Fruit fly (Drosophila melanogaster): ENCODE results near the gene Pfdn4.

Gene Pfdn4

DNA sequence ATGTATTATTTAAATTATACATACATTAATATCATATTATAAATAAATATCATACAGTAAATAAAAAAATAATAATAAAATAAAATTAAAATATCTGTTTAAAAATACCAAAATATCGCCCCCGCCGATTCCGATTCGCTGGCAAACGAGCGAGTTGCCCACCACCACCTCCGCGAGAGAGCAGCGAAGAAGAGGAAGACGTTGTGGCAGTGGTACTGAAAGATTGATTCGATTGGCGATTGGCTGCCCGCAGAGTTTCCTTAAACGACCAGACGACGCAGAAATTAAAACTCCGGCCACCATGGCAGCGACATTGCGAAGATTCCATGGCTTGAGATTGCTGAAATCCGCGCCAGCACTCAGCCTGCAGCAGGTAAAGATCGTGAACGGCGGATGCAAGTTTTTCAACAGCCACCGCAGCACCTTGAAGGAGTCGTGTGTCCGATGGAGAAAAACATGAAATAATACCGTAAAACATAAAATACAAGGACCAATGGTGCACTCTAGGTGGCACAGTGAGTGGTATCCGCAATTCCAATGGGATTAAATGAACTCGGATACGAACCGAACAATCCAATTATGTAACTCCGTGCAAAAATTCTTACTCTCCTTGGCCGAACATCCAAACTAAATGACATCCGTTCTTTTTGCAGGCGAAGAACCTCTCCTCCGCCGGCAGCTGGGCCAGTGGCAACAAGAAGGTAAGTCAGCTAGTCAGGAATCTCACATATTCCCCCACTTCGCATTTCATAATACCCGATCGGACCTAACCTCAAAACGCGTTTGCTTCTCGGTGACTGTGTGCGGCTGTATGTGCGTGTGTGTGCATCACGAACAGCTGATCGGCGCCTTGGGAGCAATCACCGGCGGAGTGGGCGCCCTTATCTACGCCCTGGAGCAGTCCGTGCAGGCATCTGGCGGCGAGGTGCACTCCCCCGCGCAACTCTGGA lies 7.5 kb downstream of the Pfdn4 start, which contains the start of gene Cyt-c1 (continued):
- no peak for TF ChIP-seq CG8281 (tag; optimal IDR thresholded peaks at IDR 0.05)
- TF ChIP-seq CG4707 (GFP tag; optimal IDR thresholded peaks at IDR 0.05) = no peak
- TF ChIP-seq grn (GFP tag; optimal IDR thresholded peaks at IDR 0.05) = peak; percentile 23
- no peak for TF ChIP-seq dmrt11E (tag; optimal IDR thresholded peaks at IDR 0.05)
- no peak for TF ChIP-seq Myb (GFP tag; optimal IDR thresholded peaks at IDR 0.05)
- TF ChIP-seq CG6654 (GFP tag; optimal IDR thresholded peaks at IDR 0.05) = no peak
- no peak for TF ChIP-seq slou (GFP tag; optimal IDR thresholded peaks at IDR 0.05)
- no peak for TF ChIP-seq lmd (GFP tag; IDR thresholded peaks at IDR 0.05)
- no peak for TF ChIP-seq exex (tag; optimal IDR thresholded peaks at IDR 0.05)
- no peak for TF ChIP-seq CG12299 (tag; optimal IDR thresholded peaks at IDR 0.05)
- no peak for TF ChIP-seq NC2β (GFP tag; optimal IDR thresholded peaks at IDR 0.05)
- TF ChIP-seq CG14860 (GFP tag; IDR thresholded peaks at IDR 0.05; ENCODE audit: partially characterized antibody) = no peak
- peak; percentile 47; the same call in 1 of the 2 replicates for TF ChIP-seq hbn (GFP tag; IDR thresholded peaks at IDR 0.05; ENCODE audit: partially characterized antibody)
- TF ChIP-seq CG11085 (GFP tag; IDR thresholded peaks at IDR 0.05) = no peak
- TF ChIP-seq CG5180 (GFP tag; optimal IDR thresholded peaks at IDR 0.05) = no peak
- TF ChIP-seq sna (GFP tag; IDR thresholded peaks at IDR 0.05; ENCODE audit: partially characterized antibody) = no peak
- no peak for TF ChIP-seq E2f1 (GFP tag; IDR thresholded peaks at IDR 0.05)
- no peak for TF ChIP-seq bab2 (GFP tag; optimal IDR thresholded peaks at IDR 0.05)
- TF ChIP-seq ken (GFP tag; IDR thresholded peaks at IDR 0.05) = no peak
- TF ChIP-seq gem (tag; optimal IDR thresholded peaks at IDR 0.05) = no peak
- no peak for TF ChIP-seq slp2 (GFP tag; optimal IDR thresholded peaks at IDR 0.05)
- TF ChIP-seq CG7745 (tag; optimal IDR thresholded peaks at IDR 0.05) = no peak
- peak; percentile 53 for TF ChIP-seq CG4617 (GFP tag; optimal IDR thresholded peaks at IDR 0.05; ENCODE audit: borderline replicate concordance)
- no peak for TF ChIP-seq CG18011 (GFP tag; optimal IDR thresholded peaks at IDR 0.05)
- TF ChIP-seq Atf3 (GFP tag; optimal IDR thresholded peaks at IDR 0.05) = no peak
- no peak for TF ChIP-seq danr (GFP tag; IDR thresholded peaks at IDR 0.05)
- TF ChIP-seq Drgx (GFP tag; IDR thresholded peaks at IDR 0.05) = no peak
- TF ChIP-seq CG31388 (GFP tag; optimal IDR thresholded peaks at IDR 0.05) = no peak
- no peak for TF ChIP-seq usp (GFP tag; optimal IDR thresholded peaks at IDR 0.05)
- TF ChIP-seq crp (GFP tag; optimal IDR thresholded peaks at IDR 0.05) = peak in 1 of 2 experiments; percentile 80
- no peak for TF ChIP-seq CG10366 (GFP tag; IDR thresholded peaks at IDR 0.05)
- TF ChIP-seq CG11093 (GFP tag; IDR thresholded peaks at IDR 0.05) = no peak
- no peak for TF ChIP-seq CG4730 (GFP tag; IDR thresholded peaks at IDR 0.05)
- no peak for TF ChIP-seq CG9817 (tag; optimal IDR thresholded peaks at IDR 0.05)
- TF ChIP-seq Lim3 (GFP tag; IDR thresholded peaks at IDR 0.05) = no peak
- 0 out of 2 replicates have a peak, but pooled peaks have one; percentile 11 for TF ChIP-seq E2f2 (GFP tag; IDR thresholded peaks at IDR 0.05)
- no peak for TF ChIP-seq CG17802 (tag; optimal IDR thresholded peaks at IDR 0.05)
- no peak for TF ChIP-seq CG15696 (tag; optimal IDR thresholded peaks at IDR 0.05)
- no peak for TF ChIP-seq CG5953 (GFP tag; IDR thresholded peaks at IDR 0.05)
- TF ChIP-seq CG8359 (GFP tag; optimal IDR thresholded peaks at IDR 0.05; ENCODE audit: borderline replicate concordance) = no peak
- no peak for TF ChIP-seq tll (GFP tag; optimal IDR thresholded peaks at IDR 0.05)
- TF ChIP-seq dati (GFP tag; IDR thresholded peaks at IDR 0.05) = no peak
- TF ChIP-seq peb (GFP tag; IDR thresholded peaks at IDR 0.05) = no peak
- no peak for TF ChIP-seq Meics (GFP tag; optimal IDR thresholded peaks at IDR 0.05)
- no peak for TF ChIP-seq pnt (GFP tag; optimal IDR thresholded peaks at IDR 0.05)
- TF ChIP-seq Rfx (GFP tag; IDR thresholded peaks at IDR 0.05) = peak; percentile 43
- TF ChIP-seq CG10654 (GFP tag; optimal IDR thresholded peaks at IDR 0.05) = no peak
- no peak for TF ChIP-seq CG3838 (GFP tag; optimal IDR thresholded peaks at IDR 0.05)
- no peak for TF ChIP-seq CG3726 (GFP tag; IDR thresholded peaks at IDR 0.05)
